Worm (Caenorhabditis elegans) whole organism, L1 larva: ENCODE measurements around the gene ssp-33.
"Not testable (repeated sequence)": the region's sequence is repeated elsewhere in the genome, so short reads cannot be mapped to it uniquely, and the experiment has no call there.

ENCODE experiments used
- C16A3.4 ChIP-seq: fragments of 150-350 bp; optimal IDR thresholded peaks from 2 replicates; lab custom pipeline; 2014; ENCODE audit warnings: missing biosample characterization, missing genetic modification characterization
- C34B4.2 ChIP-seq: sonication (generic microtip); optimal IDR thresholded peaks from 2 replicates; lab custom pipeline; 2017; ENCODE audit warnings: mild to moderate bottlenecking, missing genetic modification characterization, missing compliant biosample characterization
- F16B12.6 ChIP-seq: fragments of 150-350 bp; optimal IDR thresholded peaks from 2 replicates; lab custom pipeline; 2014; ENCODE audit warnings: missing biosample characterization, missing genetic modification characterization
- Y116A8C.19 ChIP-seq: sonication (generic microtip); optimal IDR thresholded peaks from 2 replicates; lab custom pipeline; 2016; ENCODE audit warnings: missing compliant biosample characterization, missing genetic modification characterization, borderline replicate concordance
- alr-1 ChIP-seq: fragments of 200-800 bp; sonication (Bioruptor generic); optimal IDR thresholded peaks from 2 replicates; lab custom pipeline; 2018; ENCODE audit warnings: borderline replicate concordance, mild to moderate bottlenecking, missing genetic modification characterization, missing compliant biosample characterization
- ama-1 ChIP-seq: fragments of 150-350 bp; optimal IDR thresholded peaks from 2 replicates; lab custom pipeline; 2014
- ceh-82 ChIP-seq, 3 experiments: fragments of 150-350 bp in 1 of 3; sonication (generic microtip) in 2 of 3; optimal IDR thresholded peaks; 2 replicates each; lab custom pipeline; 2014 to 2017; ENCODE audit warnings: missing biosample characterization in 3 of 3, missing genetic modification characterization in 3 of 3
- ceh-90 ChIP-seq: sonication (generic microtip); optimal IDR thresholded peaks from 2 replicates; lab custom pipeline; 2016; ENCODE audit warnings: missing genetic modification characterization, missing compliant biosample characterization
- ces-1 ChIP-seq: fragments of 150-350 bp; optimal IDR thresholded peaks from 2 replicates; lab custom pipeline; 2014; ENCODE audit warnings: missing biosample characterization, missing genetic modification reagents, missing genetic modification characterization
- dpl-1 ChIP-seq, 3 experiments: fragments of 150-350 bp in 2 of 3; sonication (generic microtip) in 1 of 3; optimal IDR thresholded peaks; 2 replicates each; lab custom pipeline; 2014 to 2017; ENCODE audit warnings: missing biosample characterization in 3 of 3, missing genetic modification characterization in 3 of 3, missing genetic modification reagents in 3 of 3
- dsc-1 ChIP-seq: sonication (generic microtip); optimal IDR thresholded peaks from 2 replicates; lab custom pipeline; 2016; ENCODE audit warnings: mild to moderate bottlenecking, missing genetic modification characterization, missing compliant biosample characterization
- efl-3 ChIP-seq: fragments of 200-800 bp; sonication (Bioruptor generic); optimal IDR thresholded peaks from 2 replicates; lab custom pipeline; 2018; ENCODE audit warnings: mild to moderate bottlenecking, missing genetic modification characterization, missing compliant biosample characterization
- fkh-10 ChIP-seq: sonication (generic microtip); optimal IDR thresholded peaks from 2 replicates; lab custom pipeline; 2017; ENCODE audit warnings: missing biosample characterization, missing genetic modification reagents, missing genetic modification characterization
- fkh-4 ChIP-seq: sonication (generic microtip); optimal IDR thresholded peaks from 2 replicates; lab custom pipeline; 2016; ENCODE audit warnings: missing compliant biosample characterization, missing genetic modification characterization, borderline replicate concordance
- fkh-8 ChIP-seq: sonication (generic microtip); optimal IDR thresholded peaks from 2 replicates; lab custom pipeline; 2016; ENCODE audit warnings: mild to moderate bottlenecking, missing genetic modification characterization, missing compliant biosample characterization
- irx-1 ChIP-seq: sonication (generic microtip); optimal IDR thresholded peaks from 2 replicates; lab custom pipeline; 2016; ENCODE audit warnings: missing genetic modification characterization, missing compliant biosample characterization
- lin-39 ChIP-seq: fragments of 150-350 bp; optimal IDR thresholded peaks from 2 replicates; lab custom pipeline; 2014; ENCODE audit warnings: missing biosample characterization, missing genetic modification reagents, missing genetic modification characterization
- lir-3 ChIP-seq: sonication (generic microtip); optimal IDR thresholded peaks from 2 replicates; lab custom pipeline; 2016; ENCODE audit warnings: mild to moderate bottlenecking, missing genetic modification characterization, moderate library complexity, missing compliant biosample characterization; ENCODE audit not compliant: poor library complexity
- lsy-2 ChIP-seq, 2 experiments: fragments of 150-350 bp; optimal IDR thresholded peaks; 2 replicates each; lab custom pipeline; 2014; ENCODE audit warnings: missing biosample characterization in 2 of 2, missing genetic modification characterization in 2 of 2
- nhr-237 ChIP-seq: fragments of 150-350 bp; optimal IDR thresholded peaks from 2 replicates; lab custom pipeline; 2014; ENCODE audit warnings: missing biosample characterization, missing genetic modification characterization
- nhr-77 ChIP-seq: fragments of 150-350 bp; optimal IDR thresholded peaks from 2 replicates; lab custom pipeline; 2014; ENCODE audit warnings: missing biosample characterization, missing genetic modification characterization
- nhr-84 ChIP-seq: sonication (generic microtip); optimal IDR thresholded peaks from 2 replicates; lab custom pipeline; 2017; ENCODE audit warnings: missing biosample characterization, missing genetic modification characterization
- pax-3 ChIP-seq: fragments of 200-800 bp; sonication (Bioruptor generic); optimal IDR thresholded peaks from 2 replicates; lab custom pipeline; 2018; ENCODE audit warnings: mild to moderate bottlenecking, missing genetic modification characterization, moderate library complexity, missing compliant biosample characterization
- snpc-4 ChIP-seq: fragments of 150-350 bp; optimal IDR thresholded peaks from 2 replicates; lab custom pipeline; 2014; ENCODE audit warnings: missing biosample characterization, missing genetic modification characterization
- snu-23 ChIP-seq: sonication (generic microtip); optimal IDR thresholded peaks from 2 replicates; lab custom pipeline; 2016; ENCODE audit warnings: missing genetic modification characterization, missing compliant biosample characterization
- swsn-7 ChIP-seq: sonication (generic microtip); optimal IDR thresholded peaks from 2 replicates; lab custom pipeline; 2016; ENCODE audit warnings: missing genetic modification characterization, missing compliant biosample characterization
- unc-30 ChIP-seq: sonication (generic microtip); optimal IDR thresholded peaks from 2 replicates; lab custom pipeline; 2017; ENCODE audit warnings: missing biosample characterization, missing genetic modification characterization
- unc-62 ChIP-seq: fragments of 150-350 bp; optimal IDR thresholded peaks from 2 replicates; lab custom pipeline; 2014; ENCODE audit warnings: missing biosample characterization, missing genetic modification reagents, missing genetic modification characterization
- unc-86 ChIP-seq: sonication (generic microtip); optimal IDR thresholded peaks from 2 replicates; lab custom pipeline; 2016; ENCODE audit warnings: missing genetic modification characterization, missing compliant biosample characterization
- vab-15 ChIP-seq: sonication (generic microtip); optimal IDR thresholded peaks from 2 replicates; lab custom pipeline; 2017; ENCODE audit warnings: missing genotype, mild to moderate bottlenecking, missing genetic modification characterization, missing compliant biosample characterization
- zip-4 ChIP-seq: fragments of 200-800 bp; sonication (Bioruptor generic); optimal IDR thresholded peaks from 2 replicates; lab custom pipeline; 2018; ENCODE audit warnings: mild to moderate bottlenecking, missing genetic modification characterization, moderate library complexity, missing compliant biosample characterization
- ztf-4 ChIP-seq: fragments of 150-350 bp; optimal IDR thresholded peaks from 2 replicates; lab custom pipeline; 2014; ENCODE audit warnings: missing biosample characterization, missing genetic modification characterization

Gene ssp-33

ce11 chrV:14736851-14737250, 25.7 kb downstream of the ssp-33 start, which contains the start of gene Y50E8A.5:
Gene Y50E8A.5 (minus strand): TSS chrV:14736951.
- TF ChIP-seq ama-1 (no peak), C16A3.4 (tag; lab: Kevin White, UChicago) (no peak), nhr-84 (tag; lab: Kevin White, UChicago) (no peak), pax-3 (tag; lab: Kevin White, UChicago) (no peak), Y116A8C.19 (tag; lab: Kevin White, UChicago) (no peak), dpl-1 (GFP tag; optimal IDR thresholded peaks at IDR 0.05; lab: Kevin White, UChicago) (no peak), ceh-82 (tag; optimal IDR thresholded peaks at IDR 0.05; lab: Kevin White, UChicago) (no peak), efl-3 (GFP tag; lab: Kevin White, UChicago) (no peak), fkh-4 (no peak), lin-39 (tag; lab: Kevin White, UChicago) (no peak), F16B12.6 (tag; lab: Kevin White, UChicago) (no peak), ztf-4 (tag; lab: Kevin White, UChicago) (no peak), snu-23 (GFP tag; lab: Kevin White, UChicago) (no peak), vab-15 (no peak), unc-30 (tag; lab: Kevin White, UChicago) (no peak), unc-86 (tag; lab: Kevin White, UChicago) (no peak), unc-62 (GFP tag; lab: Kevin White, UChicago) (no peak), C34B4.2 (tag; lab: Kevin White, UChicago) (no peak)

ce11 chrV:14741233-14741632, 30.1 kb downstream of the ssp-33 start, which contains the start of gene Y50E8A.6:
Gene Y50E8A.6 (minus strand): TSS chrV:14741333.
- no peak for TF ChIP-seq swsn-7
- no peak for TF ChIP-seq fkh-8 (tag; lab: Kevin White, UChicago)

ce11 chrV:14744824-14745223, 33.6 kb downstream of the ssp-33 start:
- no peak for TF ChIP-seq lsy-2 (tag; optimal IDR thresholded peaks at IDR 0.05; lab: Kevin White, UChicago)
- TF ChIP-seq ces-1 (GFP tag; lab: Kevin White, UChicago): no peak

- TF ChIP-seq nhr-77 (tag; lab: Kevin White, UChicago): no peak
- TF ChIP-seq ceh-82 (tag; optimal IDR thresholded peaks at IDR 0.05; lab: Kevin White, UChicago): no peak
- no peak for TF ChIP-seq lir-3 (tag; lab: Kevin White, UChicago)
- TF ChIP-seq nhr-237: no peak
- no peak for TF ChIP-seq unc-62 (GFP tag; lab: Kevin White, UChicago)
- TF ChIP-seq irx-1: no peak
- no peak for TF ChIP-seq zip-4 (GFP tag; lab: Kevin White, UChicago)
- no peak for TF ChIP-seq snpc-4 (tag; lab: Kevin White, UChicago)
- TF ChIP-seq efl-3 (GFP tag; lab: Kevin White, UChicago): no peak
Measured at ce11 chrV:14746975-14747374, 35.8 kb downstream of the ssp-33 start.

ce11 chrV:14748608-14749137, 37.5 kb downstream of the ssp-33 start, which contains the start of the genes lipl-8 and Y50E8A.22:
Gene lipl-8 (minus strand): TSS chrV:14748708.
Gene Y50E8A.22 (minus strand): TSS chrV:14749087.
- no peak for TF ChIP-seq dsc-1 (tag; lab: Kevin White, UChicago)
- TF ChIP-seq fkh-4: no peak
- no peak for TF ChIP-seq ceh-90
- TF ChIP-seq swsn-7: no peak

ce11 chrV:14750357-14750756, 39.2 kb downstream of the ssp-33 start, which contains the start of gene nspa-10:
Gene nspa-10 (minus strand): TSS chrV:14750457.
- not testable (repeated sequence) for TF ChIP-seq fkh-10 (GFP tag; lab: Kevin White, UChicago); alr-1 (tag; lab: Kevin White, UChicago); ztf-4 (tag; lab: Kevin White, UChicago)
